Fruit fly (Drosophila melanogaster) whole organism, pupa: ENCODE measurements around the gene CG43063.

ENCODE experiments used
- CG12605 ChIP-seq: fragments of 200-800 bp; sonication (Bioruptor generic); IDR thresholded peaks from 2 replicates; pipeline ENCODE4 v1.3.6; 2022; ENCODE audit warnings: missing biosample characterization, missing genetic modification characterization
- EcR ChIP-seq: fragments of 200-800 bp; sonication (Bioruptor generic); optimal IDR thresholded peaks from 3 replicates; lab custom pipeline; 2019; ENCODE audit warnings: missing biosample characterization, missing genetic modification characterization, mild to moderate bottlenecking, moderate library complexity, missing genetic modification reagents
- Ets98B ChIP-seq: fragments of 200-800 bp; sonication (Bioruptor generic); IDR thresholded peaks from 2 replicates; pipeline ENCODE4 v1.3.6; 2022; ENCODE audit warnings: missing biosample characterization, missing genetic modification characterization

- TF ChIP-seq CG12605 (GFP tag; lab: Robert Waterston, UW) (no peak), EcR (no peak), Ets98B (GFP tag; lab: Robert Waterston, UW) (no peak)
Measured at dm6 chr3R:13043857-13044256, 42.2 kb upstream of the CG43063 start, which contains the start of gene CG45122.
